Worm (Caenorhabditis elegans): ENCODE data around the gene bas-1.

DNA sequence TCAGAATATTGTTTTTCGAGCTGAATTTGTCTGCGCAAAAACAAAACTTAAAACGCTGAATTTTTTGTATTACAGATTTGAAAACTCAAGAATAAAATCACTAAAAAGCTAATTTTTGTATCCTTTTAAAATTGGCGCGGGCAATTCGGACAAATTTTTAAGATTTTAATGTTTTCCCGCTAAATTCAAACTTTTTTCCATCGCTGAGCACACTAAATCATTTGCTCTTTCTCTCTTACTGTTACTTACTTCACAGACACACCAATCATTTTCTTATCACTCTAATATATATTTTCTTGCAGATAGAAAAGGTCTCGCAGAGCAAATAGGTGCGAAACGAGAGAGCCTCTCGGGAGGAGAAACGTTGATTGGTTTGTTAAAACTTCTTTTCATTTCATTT lies 51.9 kb downstream of the bas-1 start, which contains the start of gene par-3:
- TF ChIP-seq nhr-25 (tag; optimal IDR thresholded peaks at IDR 0.05; ENCODE audit: borderline replicate concordance, insufficient read depth) (no peak), mxl-3 (GFP tag; optimal IDR thresholded peaks at IDR 0.05) (no peak), ama-1 (optimal IDR thresholded peaks at IDR 0.05) (no peak), nhr-237 (tag; optimal IDR thresholded peaks at IDR 0.05) (no peak), jun-1 (tag; optimal IDR thresholded peaks at IDR 0.05) (no peak), Y75B8A.6 (GFP tag; IDR thresholded peaks at IDR 0.05) (no peak), dpl-1 (GFP tag; optimal IDR thresholded peaks at IDR 0.05) (no peak), nhr-11 (tag; optimal IDR thresholded peaks at IDR 0.05) (no peak), mxl-2 (GFP tag; conservative IDR thresholded peaks at IDR 0.05) (no peak), egl-27 (tag; optimal IDR thresholded peaks at IDR 0.05) (no peak), ztf-11 (tag; optimal IDR thresholded peaks at IDR 0.05) (no peak), lin-13 (GFP tag; optimal IDR thresholded peaks at IDR 0.05) (no peak), unc-62 (GFP tag; optimal IDR thresholded peaks at IDR 0.05 in 1 of 2) (no peak), unc-62 (tag; optimal IDR thresholded peaks at IDR 0.05) (no peak)
